Worm (Caenorhabditis elegans): Measurements from ENCODE around the gene T22B7.8.

ce11 chrX:5646951-5647423, 15.3 kb downstream of the T22B7.8 start, which contains the start of gene T22B7.3:
- no peak for TF ChIP-seq dao-5 (tag; optimal IDR thresholded peaks at IDR 0.05)
- no peak for TF ChIP-seq him-1 (tag; optimal IDR thresholded peaks at IDR 0.05)
- no peak for TF ChIP-seq W03F9.2 (tag; optimal IDR thresholded peaks at IDR 0.05)

Measured in whole organism, L4/young adult.